Worm (Caenorhabditis elegans) whole organism, young adult: ENCODE results near the gene lgc-46.

Experiments used
- B0019.2 ChIP-seq: fragments of 200-800 bp; sonication (Bioruptor generic); conservative IDR thresholded peaks from 2 replicates; pipeline ENCODE4 v1.3.6; 2022; ENCODE audit warnings: missing genetic modification reagents, missing genetic modification characterization, missing compliant biosample characterization
- B0261.1 ChIP-seq: sonication (generic microtip); optimal IDR thresholded peaks from 2 replicates; lab custom pipeline; 2016; ENCODE audit warnings: mild to moderate bottlenecking, missing genetic modification characterization, moderate library complexity, missing compliant biosample characterization
- F33H1.4 ChIP-seq: fragments of 200-800 bp; sonication (Bioruptor generic); IDR thresholded peaks from 2 replicates; pipeline ENCODE4 v1.3.6; 2022; ENCODE audit warnings: missing genetic modification reagents, missing genetic modification characterization, missing compliant biosample characterization
- F39B2.1 ChIP-seq: fragments of 200-800 bp; sonication (Bioruptor generic); IDR thresholded peaks from 2 replicates; pipeline ENCODE4 v1.3.6; 2022; ENCODE audit warnings: missing genetic modification reagents, missing genetic modification characterization, missing compliant biosample characterization
- F55B11.4 ChIP-seq: sonication (generic microtip); optimal IDR thresholded peaks from 2 replicates; lab custom pipeline; 2016; ENCODE audit warnings: missing compliant biosample characterization, missing genetic modification characterization, borderline replicate concordance; ENCODE audit not compliant: insufficient read depth
- Y53G8AR.9 ChIP-seq: fragments of 200-800 bp; sonication (Bioruptor generic); conservative IDR thresholded peaks from 2 replicates; pipeline ENCODE4 v1.3.6; 2022; ENCODE audit warnings: missing genetic modification reagents, missing genetic modification characterization, missing compliant biosample characterization
- Y56A3A.18 ChIP-seq: fragments of 200-800 bp; sonication (Bioruptor generic); IDR thresholded peaks from 2 replicates; pipeline ENCODE4 v1.3.6; 2022; ENCODE audit warnings: missing genetic modification reagents, missing genetic modification characterization, missing compliant biosample characterization
- Y79H2A.3 ChIP-seq: fragments of 200-800 bp; sonication (Bioruptor generic); conservative IDR thresholded peaks from 2 replicates; pipeline ENCODE4 v1.3.6; 2022; ENCODE audit warnings: missing genetic modification reagents, missing genetic modification characterization, missing compliant biosample characterization
- ZK185.1 ChIP-seq: sonication (generic microtip); optimal IDR thresholded peaks from 2 replicates; lab custom pipeline; 2016; ENCODE audit warnings: mild to moderate bottlenecking, missing genetic modification characterization, missing compliant biosample characterization; ENCODE audit not compliant: poor library complexity, severe bottlenecking
- akir-1 ChIP-seq: fragments of 200-800 bp; sonication (Bioruptor generic); optimal IDR thresholded peaks from 2 replicates; lab custom pipeline; 2018; ENCODE audit warnings: mild to moderate bottlenecking, missing genetic modification characterization, moderate library complexity, missing compliant biosample characterization
- ama-1 ChIP-seq, 3 experiments: fragments of 150-350 bp in 1 of 3; sonication (generic microtip) in 2 of 3; optimal IDR thresholded peaks; 2 replicates each; lab custom pipeline; 2014 to 2018; ENCODE audit warnings: missing biosample characterization in 2 of 3, missing genetic modification characterization in 2 of 3, missing genetic modification reagents in 2 of 3
- atf-7 ChIP-seq: sonication (generic microtip); optimal IDR thresholded peaks from 2 replicates; lab custom pipeline; 2017; ENCODE audit warnings: mild to moderate bottlenecking, missing genetic modification characterization, missing compliant biosample characterization
- athp-1 ChIP-seq: sonication (generic microtip); optimal IDR thresholded peaks from 2 replicates; lab custom pipeline; 2017; ENCODE audit warnings: mild to moderate bottlenecking, missing genetic modification characterization, missing compliant biosample characterization
- attf-5 ChIP-seq: fragments of 200-800 bp; sonication (Bioruptor generic); optimal IDR thresholded peaks from 2 replicates; lab custom pipeline; 2018; ENCODE audit warnings: mild to moderate bottlenecking, missing genetic modification characterization, missing compliant biosample characterization
- bed-2 ChIP-seq: fragments of 200-800 bp; sonication (Bioruptor generic); IDR thresholded peaks from 2 replicates; pipeline ENCODE4 v1.3.6; 2022; ENCODE audit warnings: missing genetic modification reagents, missing genetic modification characterization, missing compliant biosample characterization
- ccch-3 ChIP-seq: fragments of 200-800 bp; sonication (Bioruptor generic); optimal IDR thresholded peaks from 2 replicates; lab custom pipeline; 2018; ENCODE audit warnings: mild to moderate bottlenecking, missing genetic modification characterization, missing compliant biosample characterization
- ceh-100 ChIP-seq: fragments of 200-800 bp; sonication (Bioruptor generic); IDR thresholded peaks from 2 replicates; pipeline ENCODE4 v1.3.6; 2022; ENCODE audit warnings: missing genetic modification reagents, missing genetic modification characterization, missing compliant biosample characterization
- chd-7 ChIP-seq: sonication (generic microtip); optimal IDR thresholded peaks from 2 replicates; lab custom pipeline; 2016; ENCODE audit warnings: mild to moderate bottlenecking, missing genetic modification characterization, moderate library complexity, missing compliant biosample characterization
- egl-18 ChIP-seq: fragments of 200-800 bp; sonication (Bioruptor generic); IDR thresholded peaks from 2 replicates; pipeline ENCODE4 v1.3.6; 2022; ENCODE audit warnings: missing genetic modification reagents, missing genetic modification characterization, missing compliant biosample characterization
- gei-17 ChIP-seq: fragments of 200-800 bp; sonication (Bioruptor generic); optimal IDR thresholded peaks from 2 replicates; lab custom pipeline; 2018; ENCODE audit warnings: mild to moderate bottlenecking, missing genetic modification characterization, missing compliant biosample characterization
- him-1 ChIP-seq: sonication (generic microtip); optimal IDR thresholded peaks from 2 replicates; lab custom pipeline; 2016; ENCODE audit warnings: missing genotype, missing genetic modification reagents, missing genetic modification characterization, missing compliant biosample characterization
- hlh-12 ChIP-seq: sonication (generic microtip); optimal IDR thresholded peaks from 2 replicates; lab custom pipeline; 2016; ENCODE audit warnings: missing genetic modification characterization, missing compliant biosample characterization
- hmg-1.2 ChIP-seq: fragments of 200-800 bp; sonication (Bioruptor generic); IDR thresholded peaks from 2 replicates; pipeline ENCODE4 v1.3.6; 2022; ENCODE audit warnings: missing genetic modification reagents, missing genetic modification characterization, missing compliant biosample characterization
- hmg-20 ChIP-seq: fragments of 200-800 bp; sonication (Bioruptor generic); IDR thresholded peaks from 2 replicates; pipeline ENCODE4 v1.3.6; 2022; ENCODE audit warnings: missing genetic modification reagents, missing genetic modification characterization, missing compliant biosample characterization
- lag-1 ChIP-seq: fragments of 200-800 bp; sonication (Bioruptor generic); IDR thresholded peaks from 2 replicates; pipeline ENCODE4 v1.3.6; 2022; ENCODE audit warnings: missing genetic modification reagents, missing genetic modification characterization, missing compliant biosample characterization
- let-607 ChIP-seq, 2 experiments: fragments of 200-800 bp in 1 of 2; sonication (Bioruptor generic) in 1 of 2; sonication (generic microtip) in 1 of 2; optimal IDR thresholded peaks; 2 replicates each; lab custom pipeline; 2016 to 2018; ENCODE audit warnings: mild to moderate bottlenecking in 2 of 2, missing compliant biosample characterization in 2 of 2, missing genetic modification characterization in 2 of 2, moderate library complexity in 2 of 2, missing genotype in 1 of 2
- madf-3 ChIP-seq: fragments of 200-800 bp; sonication (Bioruptor generic); IDR thresholded peaks from 2 replicates; pipeline ENCODE4 v1.3.6; 2022; ENCODE audit warnings: missing genetic modification reagents, missing genetic modification characterization, missing compliant biosample characterization
- madf-6 ChIP-seq: fragments of 200-800 bp; sonication (Bioruptor generic); IDR thresholded peaks from 2 replicates; pipeline ENCODE4 v1.3.6; 2022; ENCODE audit warnings: missing genetic modification reagents, missing genetic modification characterization, missing compliant biosample characterization
- mes-4 ChIP-seq: sonication (generic microtip); optimal IDR thresholded peaks from 2 replicates; lab custom pipeline; 2016; ENCODE audit warnings: missing genotype, missing genetic modification characterization, missing compliant biosample characterization
- nfya-2 ChIP-seq: fragments of 200-800 bp; sonication (Bioruptor generic); IDR thresholded peaks from 2 replicates; pipeline ENCODE4 v1.3.6; 2022; ENCODE audit warnings: missing genetic modification reagents, missing genetic modification characterization, missing compliant biosample characterization
- nhr-27 ChIP-seq: fragments of 200-800 bp; sonication (Bioruptor generic); optimal IDR thresholded peaks from 2 replicates; lab custom pipeline; 2018; ENCODE audit warnings: mild to moderate bottlenecking, missing genetic modification characterization, moderate library complexity, missing compliant biosample characterization
- nhr-90 ChIP-seq: sonication (generic microtip); optimal IDR thresholded peaks from 2 replicates; lab custom pipeline; 2016; ENCODE audit warnings: missing genotype, mild to moderate bottlenecking, missing genetic modification characterization, missing compliant biosample characterization
- rpc-1 ChIP-seq, 2 experiments: fragments of 150-350 bp in 1 of 2; sonication (generic microtip) in 1 of 2; optimal IDR thresholded peaks; 2 replicates each; lab custom pipeline; 2014 to 2018; ENCODE audit warnings: missing biosample characterization in 1 of 2, missing genetic modification characterization in 1 of 2, missing genetic modification reagents in 1 of 2, missing genotype in 1 of 2
- snpc-1.3 ChIP-seq: sonication (generic microtip); optimal IDR thresholded peaks from 2 replicates; lab custom pipeline; 2017; ENCODE audit warnings: missing genetic modification characterization, mild to moderate bottlenecking, missing compliant biosample characterization, antibody characterized with exemption, moderate library complexity, missing genotype, missing genetic modification reagents; ENCODE audit not compliant: insufficient read depth
- sptf-2 ChIP-seq: fragments of 200-800 bp; sonication (Bioruptor generic); optimal IDR thresholded peaks from 2 replicates; lab custom pipeline; 2018; ENCODE audit warnings: mild to moderate bottlenecking, missing genetic modification characterization, missing compliant biosample characterization
- tbp1 ChIP-seq: fragments of 200-800 bp; sonication (Bioruptor generic); optimal IDR thresholded peaks from 2 replicates; lab custom pipeline; 2018; ENCODE audit warnings: mild to moderate bottlenecking, missing genetic modification characterization, missing compliant biosample characterization
- ztf-18 ChIP-seq: sonication (generic microtip); optimal IDR thresholded peaks from 2 replicates; lab custom pipeline; 2016; ENCODE audit warnings: missing genotype, mild to moderate bottlenecking, missing genetic modification characterization, missing compliant biosample characterization
- ztf-26 ChIP-seq: sonication (generic microtip); optimal IDR thresholded peaks from 2 replicates; lab custom pipeline; 2017; ENCODE audit warnings: missing genetic modification characterization, missing compliant biosample characterization
- ztf-28 ChIP-seq: fragments of 200-800 bp; sonication (Bioruptor generic); IDR thresholded peaks from 2 replicates; pipeline ENCODE4 v1.3.6; 2022; ENCODE audit warnings: missing genetic modification reagents, missing genetic modification characterization, missing compliant biosample characterization

Gene lgc-46

ce11 chrIII:1176080-1176608, 40.3 kb upstream of the lgc-46 start, which contains the start of gene eak-3:
Gene eak-3, minus strand, starts transcription at chrIII:1176558.
- TF ChIP-seq nfya-2 (no peak), ztf-18 (tag; lab: Kevin White, UChicago) (no peak), gei-17 (no peak), hmg-1.2 (GFP tag; lab: Robert Waterston, UW) (peak; percentile 78)

ce11 chrIII:1173331-1173730, 37.5 kb upstream of the lgc-46 start:
- peak; percentile 61 for TF ChIP-seq hmg-1.2 (GFP tag; lab: Robert Waterston, UW)
- no peak for TF ChIP-seq nhr-27
- TF ChIP-seq, all 124 proteins: peak for 1

- TF ChIP-seq ZK185.1 (no peak), akir-1 (GFP tag; lab: Kevin White, UChicago) (no peak), madf-3 (GFP tag; lab: Robert Waterston, UW) (no peak), Y53G8AR.9 (GFP tag; lab: Robert Waterston, UW) (no peak), egl-18 (no peak), lag-1 (GFP tag; lab: Robert Waterston, UW) (no peak), madf-6 (GFP tag; lab: Robert Waterston, UW) (no peak), F39B2.1 (GFP tag; lab: Robert Waterston, UW) (no peak), nhr-27 (no peak), hmg-20 (GFP tag; lab: Robert Waterston, UW) (no peak), chd-7 (tag; lab: Kevin White, UChicago) (no peak), ceh-100 (no peak), hlh-12 (tag; lab: Kevin White, UChicago) (no peak), attf-5 (GFP tag; lab: Kevin White, UChicago) (no peak), ztf-28 (GFP tag; lab: Robert Waterston, UW) (no peak), ztf-26 (tag; lab: Kevin White, UChicago) (no peak), snpc-1.3 (tag; lab: Kevin White, UChicago) (no peak)
- TF ChIP-seq, all 124 proteins: peak for 0
These were observed 33.8 kb upstream of the lgc-46 start for ce11 chrIII:1169622-1170021.

- TF ChIP-seq him-1 (tag; lab: Kevin White, UChicago) (no peak), hmg-1.2 (GFP tag; lab: Robert Waterston, UW) (peak; percentile 95)
- TF ChIP-seq, all 124 proteins: peak for 1
These were observed 30.6 kb upstream of the lgc-46 start for ce11 chrIII:1166388-1166787.

- TF ChIP-seq F55B11.4 (tag; lab: Kevin White, UChicago) (no peak), Y79H2A.3 (no peak), nhr-90 (tag; lab: Kevin White, UChicago) (no peak), B0261.1 (tag; lab: Kevin White, UChicago) (peak; percentile 69), bed-2 (GFP tag; lab: Robert Waterston, UW) (no peak), ztf-28 (GFP tag; lab: Robert Waterston, UW) (no peak), ama-1 (optimal IDR thresholded peaks at IDR 0.05; lab: Kevin White, UChicago) (no peak), ama-1 (GFP tag; optimal IDR thresholded peaks at IDR 0.05; lab: Kevin White, UChicago) (no peak), egl-18 (no peak), Y56A3A.18 (GFP tag; lab: Robert Waterston, UW) (no peak), nhr-27 (no peak), atf-7 (tag; lab: Kevin White, UChicago) (peak; percentile 13), nfya-2 (no peak), B0019.2 (GFP tag; lab: Robert Waterston, UW) (no peak), Y53G8AR.9 (GFP tag; lab: Robert Waterston, UW) (no peak), madf-6 (GFP tag; lab: Robert Waterston, UW) (no peak), athp-1 (tag; lab: Kevin White, UChicago) (no peak), ztf-18 (tag; lab: Kevin White, UChicago) (peak; percentile 48), F33H1.4 (GFP tag; lab: Robert Waterston, UW) (no peak), let-607 (tag; optimal IDR thresholded peaks at IDR 0.05; lab: Kevin White, UChicago) (no peak), tbp1 (GFP tag; lab: Kevin White, UChicago) (peak; percentile 89), rpc-1 (optimal IDR thresholded peaks at IDR 0.05; lab: Kevin White, UChicago) (peak; percentile 51), rpc-1 (tag; optimal IDR thresholded peaks at IDR 0.05; lab: Kevin White, UChicago) (peak; percentile 73), ccch-3 (GFP tag; lab: Kevin White, UChicago) (no peak), sptf-2 (GFP tag; lab: Kevin White, UChicago) (no peak), mes-4 (tag; lab: Kevin White, UChicago) (no peak)
These were observed 28.8 kb upstream of the lgc-46 start for ce11 chrIII:1164668-1165067.
